Worm (Caenorhabditis elegans) whole organism, late embryonic: ENCODE data around the gene srd-19.

Experiments
- C08G9.2 ChIP-seq: sonication (generic microtip); optimal IDR thresholded peaks from 2 replicates; lab custom pipeline; 2016; ENCODE audit warnings: mild to moderate bottlenecking, missing genetic modification characterization, moderate library complexity, missing compliant biosample characterization
- F13H6.1 ChIP-seq: sonication (generic microtip); optimal IDR thresholded peaks from 2 replicates; lab custom pipeline; 2016; ENCODE audit warnings: missing genetic modification characterization, missing compliant biosample characterization
- K02D7.2 ChIP-seq: sonication (generic microtip); optimal IDR thresholded peaks from 2 replicates; lab custom pipeline; 2017; ENCODE audit warnings: mild to moderate bottlenecking, missing genetic modification characterization, missing compliant biosample characterization
- T23F11.4 ChIP-seq: fragments of 200-800 bp; sonication (Bioruptor generic); optimal IDR thresholded peaks from 2 replicates; lab custom pipeline; 2018; ENCODE audit warnings: mild to moderate bottlenecking, missing genetic modification characterization, missing compliant biosample characterization
- ahr-1 ChIP-seq: sonication (generic microtip); optimal IDR thresholded peaks from 2 replicates; lab custom pipeline; 2016; ENCODE audit warnings: missing genetic modification characterization, missing compliant biosample characterization
- ceh-31 ChIP-seq: sonication (generic microtip); optimal IDR thresholded peaks from 2 replicates; lab custom pipeline; 2016; ENCODE audit warnings: missing genetic modification characterization, missing compliant biosample characterization
- ceh-34 ChIP-seq: sonication (generic microtip); optimal IDR thresholded peaks from 2 replicates; lab custom pipeline; 2016; ENCODE audit warnings: mild to moderate bottlenecking, missing genetic modification characterization, missing compliant biosample characterization
- ceh-48 ChIP-seq: sonication (generic microtip); optimal IDR thresholded peaks from 2 replicates; lab custom pipeline; 2016; ENCODE audit warnings: missing genetic modification characterization, inconsistent platforms, missing compliant biosample characterization
- ceh-6 ChIP-seq: fragments of 200-800 bp; sonication (Bioruptor generic); optimal IDR thresholded peaks from 2 replicates; lab custom pipeline; 2018; ENCODE audit warnings: mild to moderate bottlenecking, missing genetic modification characterization, missing compliant biosample characterization
- ceh-9 ChIP-seq: sonication (generic microtip); optimal IDR thresholded peaks from 2 replicates; lab custom pipeline; 2016; ENCODE audit warnings: mild to moderate bottlenecking, missing genetic modification characterization, inconsistent platforms, missing compliant biosample characterization
- che-1 ChIP-seq: sonication (generic microtip); optimal IDR thresholded peaks from 2 replicates; lab custom pipeline; 2016; ENCODE audit warnings: mild to moderate bottlenecking, missing genetic modification characterization, missing compliant biosample characterization
- dmd-4 ChIP-seq: sonication (generic microtip); optimal IDR thresholded peaks from 2 replicates; lab custom pipeline; 2016; ENCODE audit warnings: borderline replicate concordance, missing genetic modification characterization, missing compliant biosample characterization
- elt-4 ChIP-seq: sonication (generic microtip); optimal IDR thresholded peaks from 2 replicates; lab custom pipeline; 2016; ENCODE audit warnings: missing genetic modification characterization, missing compliant biosample characterization
- fax-1 ChIP-seq: sonication (generic microtip); optimal IDR thresholded peaks from 2 replicates; lab custom pipeline; 2016; ENCODE audit warnings: missing genotype, missing genetic modification characterization, missing compliant biosample characterization
- fkh-10 ChIP-seq: fragments of 150-350 bp; optimal IDR thresholded peaks from 2 replicates; lab custom pipeline; 2014; ENCODE audit warnings: missing biosample characterization, missing genetic modification reagents, missing genetic modification characterization
- fkh-6 ChIP-seq: sonication (generic microtip); optimal IDR thresholded peaks from 2 replicates; lab custom pipeline; 2016; ENCODE audit warnings: missing genetic modification characterization, missing compliant biosample characterization
- gmeb-2 ChIP-seq: sonication (generic microtip); optimal IDR thresholded peaks from 2 replicates; lab custom pipeline; 2016; ENCODE audit warnings: missing genetic modification characterization, inconsistent platforms, missing compliant biosample characterization
- hlh-15 ChIP-seq: sonication (generic microtip); optimal IDR thresholded peaks from 2 replicates; lab custom pipeline; 2016; ENCODE audit warnings: missing genetic modification characterization, missing compliant biosample characterization
- hlh-30 ChIP-seq: sonication (generic microtip); optimal IDR thresholded peaks from 2 replicates; lab custom pipeline; 2017; ENCODE audit warnings: antibody characterized with exemption, missing genetic modification characterization, missing compliant biosample characterization; ENCODE audit not compliant: insufficient read depth
- hlh-6 ChIP-seq: sonication (generic microtip); optimal IDR thresholded peaks from 2 replicates; lab custom pipeline; 2016; ENCODE audit warnings: missing genotype, missing genetic modification characterization, missing compliant biosample characterization
- hlh-8 ChIP-seq: sonication (generic microtip); optimal IDR thresholded peaks from 2 replicates; lab custom pipeline; 2016; ENCODE audit warnings: missing genotype, missing genetic modification characterization, missing compliant biosample characterization
- madf-2 ChIP-seq: sonication (generic microtip); optimal IDR thresholded peaks from 2 replicates; lab custom pipeline; 2017; ENCODE audit warnings: missing genetic modification characterization, missing compliant biosample characterization
- nfya-1 ChIP-seq: sonication (generic microtip); optimal IDR thresholded peaks from 2 replicates; lab custom pipeline; 2017; ENCODE audit warnings: missing genetic modification characterization, mild to moderate bottlenecking, missing compliant biosample characterization, antibody characterized with exemption, moderate library complexity
- nhr-232 ChIP-seq: sonication (generic microtip); optimal IDR thresholded peaks from 2 replicates; lab custom pipeline; 2016; ENCODE audit warnings: missing genetic modification characterization, missing compliant biosample characterization
- odd-2 ChIP-seq: sonication (generic microtip); optimal IDR thresholded peaks from 2 replicates; lab custom pipeline; 2017; ENCODE audit warnings: antibody characterized with exemption, mild to moderate bottlenecking, missing genetic modification characterization, missing compliant biosample characterization
- pag-3 ChIP-seq: sonication (generic microtip); optimal IDR thresholded peaks from 2 replicates; lab custom pipeline; 2016; ENCODE audit warnings: missing compliant biosample characterization, missing genetic modification characterization, borderline replicate concordance
- pat-9 ChIP-seq: fragments of 200-800 bp; sonication (Bioruptor generic); optimal IDR thresholded peaks from 2 replicates; lab custom pipeline; 2018; ENCODE audit warnings: mild to moderate bottlenecking, missing genetic modification characterization, moderate library complexity, missing compliant biosample characterization
- pax-1 ChIP-seq: fragments of 150-350 bp; optimal IDR thresholded peaks from 2 replicates; lab custom pipeline; 2014; ENCODE audit warnings: missing biosample characterization, missing genetic modification characterization
- pha-2 ChIP-seq: sonication (generic microtip); optimal IDR thresholded peaks from 2 replicates; lab custom pipeline; 2017; ENCODE audit warnings: mild to moderate bottlenecking, missing genetic modification characterization, missing compliant biosample characterization
- pha-4 ChIP-seq: fragments of 150-350 bp; optimal IDR thresholded peaks from 2 replicates; lab custom pipeline; 2018; ENCODE audit warnings: missing biosample characterization, missing genetic modification reagents, missing genetic modification characterization
- pqm-1 ChIP-seq: sonication (generic microtip); optimal IDR thresholded peaks from 2 replicates; lab custom pipeline; 2016; ENCODE audit warnings: missing genetic modification characterization, missing compliant biosample characterization
- pros-1 ChIP-seq: fragments of 150-350 bp; optimal IDR thresholded peaks from 2 replicates; lab custom pipeline; 2014; ENCODE audit warnings: missing biosample characterization, missing genetic modification reagents, missing genetic modification characterization
- ref-2 ChIP-seq: sonication (generic microtip); optimal IDR thresholded peaks from 2 replicates; lab custom pipeline; 2016; ENCODE audit warnings: missing genetic modification characterization, missing compliant biosample characterization
- rnt-1 ChIP-seq: sonication (generic microtip); optimal IDR thresholded peaks from 2 replicates; lab custom pipeline; 2016; ENCODE audit warnings: missing genetic modification characterization, missing compliant biosample characterization
- sdc-2 ChIP-seq: sonication (generic microtip); optimal IDR thresholded peaks from 2 replicates; lab custom pipeline; 2016; ENCODE audit warnings: missing genotype, missing genetic modification characterization, missing compliant biosample characterization
- sox-2 ChIP-seq: fragments of 200-800 bp; sonication (Bioruptor generic); IDR thresholded peaks from 2 replicates; pipeline ENCODE4 v1.3.6; 2022; ENCODE audit warnings: missing genetic modification reagents, missing genetic modification characterization, missing compliant biosample characterization
- tbx-7 ChIP-seq: sonication (generic microtip); optimal IDR thresholded peaks from 2 replicates; lab custom pipeline; 2016; ENCODE audit warnings: missing genotype, missing genetic modification characterization, missing compliant biosample characterization
- unc-3 ChIP-seq, 2 experiments: fragments of 200-800 bp in 1 of 2; sonication (Bioruptor generic) in 1 of 2; sonication (generic microtip) in 1 of 2; conservative IDR thresholded peaks in 1 of 2; optimal IDR thresholded peaks in 1 of 2; 2 replicates each; pipeline versions ENCODE4 v1.3.6 to Lab custom; 2016 to 2022; ENCODE audit warnings: missing compliant biosample characterization in 2 of 2, missing genetic modification characterization in 2 of 2, missing genetic modification reagents in 1 of 2
- unc-55 ChIP-seq: sonication (generic microtip); optimal IDR thresholded peaks from 2 replicates; lab custom pipeline; 2017; ENCODE audit warnings: missing biosample characterization, missing genetic modification reagents, missing genetic modification characterization

srd-19 gene

ce11 chrV:13415462-13415861 lies 13.1 kb downstream of the srd-19 start:
- no peak for TF ChIP-seq ceh-9
- TF ChIP-seq sdc-2 (tag; lab: Kevin White, UChicago): peak; percentile 12
- TF ChIP-seq nhr-232 (tag; lab: Kevin White, UChicago): peak; percentile 21
- no peak for TF ChIP-seq hlh-8 (tag; lab: Kevin White, UChicago)
- TF ChIP-seq T23F11.4 (GFP tag; lab: Kevin White, UChicago): peak; percentile 73
- TF ChIP-seq ceh-6 (GFP tag; lab: Kevin White, UChicago): no peak
- TF ChIP-seq unc-3 (GFP tag; conservative IDR thresholded peaks at IDR 0.05; lab: Robert Waterston, UW): no peak
- no peak for TF ChIP-seq unc-3 (tag; optimal IDR thresholded peaks at IDR 0.05; lab: Kevin White, UChicago)
- TF ChIP-seq ceh-48 (tag; lab: Kevin White, UChicago): no peak
- TF ChIP-seq K02D7.2: peak; percentile 59
- TF ChIP-seq hlh-15 (tag; lab: Kevin White, UChicago): no peak
- TF ChIP-seq fax-1 (tag; lab: Kevin White, UChicago): no peak
- no peak for TF ChIP-seq ahr-1
- peak; percentile 35 for TF ChIP-seq che-1 (tag; lab: Kevin White, UChicago)
- TF ChIP-seq nfya-1: no peak
- no peak for TF ChIP-seq gmeb-2
- TF ChIP-seq fkh-6 (tag; lab: Kevin White, UChicago): peak; percentile 26
- TF ChIP-seq dmd-4 (tag; lab: Kevin White, UChicago): no peak
- no peak for TF ChIP-seq pha-4
- TF ChIP-seq C08G9.2 (tag; lab: Kevin White, UChicago): no peak
- TF ChIP-seq ceh-34: no peak
- TF ChIP-seq odd-2 (tag; lab: Kevin White, UChicago): no peak
- TF ChIP-seq hlh-6 (tag; lab: Kevin White, UChicago): no peak

ce11 chrV:13414585-13414984 lies 14.0 kb downstream of the srd-19 start, which contains the start of gene cut-2:
cut-2 (plus strand) TSS chrV:13414949.
- TF ChIP-seq hlh-6 (tag; lab: Kevin White, UChicago) (no peak), fkh-10 (GFP tag; lab: Kevin White, UChicago) (no peak), rnt-1 (tag; lab: Kevin White, UChicago) (peak; percentile 31), ceh-31 (tag; lab: Kevin White, UChicago) (no peak), hlh-30 (tag; lab: Kevin White, UChicago) (no peak), ref-2 (tag; lab: Kevin White, UChicago) (no peak)

ce11 chrV:13413301-13413700 lies 15.3 kb downstream of the srd-19 start:
- no peak for TF ChIP-seq sox-2
- no peak for TF ChIP-seq madf-2 (tag; lab: Kevin White, UChicago)

- TF ChIP-seq F13H6.1 (no peak), pat-9 (no peak), rnt-1 (tag; lab: Kevin White, UChicago) (no peak), pag-3 (tag; lab: Kevin White, UChicago) (no peak), elt-4 (tag; lab: Kevin White, UChicago) (no peak), sdc-2 (tag; lab: Kevin White, UChicago) (no peak), pqm-1 (tag; lab: Kevin White, UChicago) (no peak), pros-1 (tag; lab: Kevin White, UChicago) (no peak), tbx-7 (tag; lab: Kevin White, UChicago) (no peak), C08G9.2 (tag; lab: Kevin White, UChicago) (no peak), unc-55 (no peak), pax-1 (tag; lab: Kevin White, UChicago) (no peak), pha-2 (tag; lab: Kevin White, UChicago) (no peak)
- TF ChIP-seq, all 69 proteins: peak for 0
Observed at ce11 chrV:13411992-13412298, 16.6 kb downstream of the srd-19 start.
